Fruit fly (Drosophila melanogaster) whole organism, embryonic: ENCODE measurements around the gene CG2533.

Source experiments
- Adf1 ChIP-seq: fragments of 200-800 bp; sonication (Bioruptor generic); IDR thresholded peaks from 2 replicates; pipeline ENCODE4 v1.3.6; 2022; ENCODE audit warnings: missing biosample characterization, missing genetic modification characterization
- B-H1 ChIP-seq: fragments of 200-800 bp; sonication (Bioruptor generic); IDR thresholded peaks from 3 replicates; pipeline ENCODE4 v1.3.6; 2022; ENCODE audit warnings: missing biosample characterization, missing genetic modification characterization
- C15 ChIP-seq: fragments of 200-800 bp; sonication (Bioruptor generic); IDR thresholded peaks from 3 replicates; pipeline ENCODE4 v1.3.6; 2022; ENCODE audit warnings: missing biosample characterization, missing genetic modification characterization
- CG10565 ChIP-seq: fragments of 200-800 bp; sonication (Bioruptor generic); optimal IDR thresholded peaks from 3 replicates; lab custom pipeline; 2016; ENCODE audit warnings: missing biosample characterization, mild to moderate bottlenecking, missing genetic modification characterization
- CG12299 ChIP-seq: fragments of 200-800 bp; sonication (Bioruptor generic); optimal IDR thresholded peaks from 2 replicates; lab custom pipeline; 2018; ENCODE audit warnings: missing biosample characterization, mild to moderate bottlenecking, missing genetic modification characterization
- CG17385 ChIP-seq: fragments of 200-800 bp; sonication (Bioruptor generic); optimal IDR thresholded peaks from 3 replicates; lab custom pipeline; 2018; ENCODE audit warnings: missing biosample characterization, mild to moderate bottlenecking, missing genetic modification characterization
- CG1832 ChIP-seq: fragments of 200-800 bp; sonication (Bioruptor generic); optimal IDR thresholded peaks from 2 replicates; lab custom pipeline; 2017; ENCODE audit warnings: missing biosample characterization, mild to moderate bottlenecking, missing genetic modification characterization, inconsistent platforms
- CG18599 ChIP-seq: fragments of 200-800 bp; sonication (Bioruptor generic); optimal IDR thresholded peaks from 3 replicates; lab custom pipeline; 2017; ENCODE audit warnings: missing biosample characterization, missing genetic modification characterization, mild to moderate bottlenecking, moderate library complexity, missing genetic modification reagents
- CG2120 ChIP-seq: fragments of 200-800 bp; sonication (Bioruptor generic); optimal IDR thresholded peaks from 3 replicates; lab custom pipeline; 2016; ENCODE audit warnings: missing biosample characterization, missing genetic modification characterization
- CG2678 ChIP-seq: fragments of 200-800 bp; sonication (Bioruptor generic); optimal IDR thresholded peaks from 3 replicates; lab custom pipeline; 2019; ENCODE audit warnings: missing biosample characterization, mild to moderate bottlenecking, missing genetic modification characterization, moderate library complexity
- CG3281 ChIP-seq: fragments of 200-800 bp; sonication (Bioruptor generic); optimal IDR thresholded peaks from 3 replicates; lab custom pipeline; 2017; ENCODE audit warnings: missing biosample characterization, mild to moderate bottlenecking, missing genetic modification characterization
- CG4328 ChIP-seq: fragments of 200-800 bp; sonication (Bioruptor generic); optimal IDR thresholded peaks from 3 replicates; lab custom pipeline; 2017; ENCODE audit warnings: missing biosample characterization, missing genetic modification reagents, missing genetic modification characterization
- CG4404 ChIP-seq: fragments of 200-800 bp; sonication (Bioruptor generic); IDR thresholded peaks from 2 replicates; pipeline ENCODE4 v1.3.6; 2022; ENCODE audit warnings: missing biosample characterization, missing genetic modification characterization
- CG4854 ChIP-seq: fragments of 200-800 bp; sonication (Bioruptor generic); optimal IDR thresholded peaks from 2 replicates; lab custom pipeline; 2016; ENCODE audit warnings: missing biosample characterization, missing genetic modification characterization, inconsistent platforms
- Camta ChIP-seq: fragments of 200-800 bp; sonication (Bioruptor generic); optimal IDR thresholded peaks from 2 replicates; lab custom pipeline; 2016; ENCODE audit warnings: missing biosample characterization, missing genetic modification characterization
- CrebB ChIP-seq: fragments of 200-800 bp; sonication (Bioruptor generic); optimal IDR thresholded peaks from 3 replicates; lab custom pipeline; 2018; ENCODE audit warnings: missing biosample characterization, mild to moderate bottlenecking, missing genetic modification characterization
- D19A ChIP-seq: fragments of 200-800 bp; optimal IDR thresholded peaks from 3 replicates; lab custom pipeline; 2019; ENCODE audit warnings: missing biosample characterization, mild to moderate bottlenecking, missing genetic modification characterization, moderate library complexity
- Deaf1 ChIP-seq: fragments of 200-800 bp; optimal IDR thresholded peaks from 3 replicates; lab custom pipeline; 2019; ENCODE audit warnings: missing biosample characterization, mild to moderate bottlenecking, missing genetic modification characterization, moderate library complexity
- Dp ChIP-seq: fragments of 200-800 bp; sonication (Bioruptor generic); optimal IDR thresholded peaks from 2 replicates; lab custom pipeline; 2018; ENCODE audit warnings: missing biosample characterization, mild to moderate bottlenecking, missing genetic modification characterization, moderate library complexity
- Fer2 ChIP-seq: fragments of 200-800 bp; sonication (Bioruptor generic); optimal IDR thresholded peaks from 2 replicates; lab custom pipeline; 2018; ENCODE audit warnings: missing biosample characterization, mild to moderate bottlenecking, missing genetic modification characterization, moderate library complexity
- GATAe ChIP-seq: fragments of 200-800 bp; sonication (Bioruptor generic); conservative IDR thresholded peaks from 2 replicates; pipeline ENCODE4 v1.3.6; 2022; ENCODE audit warnings: missing biosample characterization, missing genetic modification characterization
- Hand ChIP-seq: fragments of 200-800 bp; sonication (Bioruptor generic); optimal IDR thresholded peaks from 2 replicates; lab custom pipeline; 2017; ENCODE audit warnings: mild to moderate bottlenecking, missing biosample characterization, missing genetic modification reagents, missing genetic modification characterization
- HmgZ ChIP-seq: fragments of 200-800 bp; sonication (Bioruptor generic); optimal IDR thresholded peaks from 2 replicates; lab custom pipeline; 2018; ENCODE audit warnings: missing biosample characterization, mild to moderate bottlenecking, missing genetic modification characterization
- Hmr ChIP-seq: fragments of 200-800 bp; sonication (Bioruptor generic); optimal IDR thresholded peaks from 3 replicates; lab custom pipeline; 2017; ENCODE audit warnings: mild to moderate bottlenecking, missing biosample characterization, missing genetic modification reagents, missing genetic modification characterization
- Lhr ChIP-seq: fragments of 200-800 bp; sonication (Bioruptor generic); optimal IDR thresholded peaks from 3 replicates; lab custom pipeline; 2017; ENCODE audit warnings: mild to moderate bottlenecking, missing biosample characterization, missing genetic modification reagents, missing genetic modification characterization
- Myb ChIP-seq: fragments of 200-800 bp; sonication (Bioruptor generic); optimal IDR thresholded peaks from 2 replicates; lab custom pipeline; 2016; ENCODE audit warnings: missing biosample characterization, missing genetic modification characterization
- Nf-YC ChIP-seq: fragments of 200-800 bp; optimal IDR thresholded peaks from 3 replicates; lab custom pipeline; 2019; ENCODE audit warnings: missing biosample characterization, mild to moderate bottlenecking, missing genetic modification characterization, moderate library complexity
- NfI ChIP-seq: fragments of 200-800 bp; sonication (Bioruptor generic); optimal IDR thresholded peaks from 3 replicates; lab custom pipeline; 2018; ENCODE audit warnings: missing biosample characterization, mild to moderate bottlenecking, missing genetic modification characterization, moderate library complexity
- PHDP ChIP-seq: fragments of 200-800 bp; sonication (Bioruptor generic); optimal IDR thresholded peaks from 3 replicates; lab custom pipeline; 2018; ENCODE audit warnings: missing biosample characterization, mild to moderate bottlenecking, missing genetic modification characterization, moderate library complexity
- Scr ChIP-seq: fragments of 200-800 bp; sonication (Bioruptor generic); IDR thresholded peaks from 2 replicates; pipeline ENCODE4 v1.3.6; 2022; ENCODE audit warnings: missing biosample characterization, missing genetic modification characterization; ENCODE audit not compliant: partially characterized antibody
- Sox102F ChIP-seq: fragments of 200-800 bp; sonication (Bioruptor generic); optimal IDR thresholded peaks from 2 replicates; lab custom pipeline; 2018; ENCODE audit warnings: missing biosample characterization, mild to moderate bottlenecking, missing genetic modification characterization, moderate library complexity
- Sry-β ChIP-seq: fragments of 200-800 bp; sonication (Bioruptor generic); optimal IDR thresholded peaks from 2 replicates; lab custom pipeline; 2018; ENCODE audit warnings: missing biosample characterization, mild to moderate bottlenecking, missing genetic modification characterization, moderate library complexity
- Stat92E ChIP-seq, 3 experiments: fragments of >200 bp in 2 of 3; fragments of 200-800 bp in 1 of 3; sonication (Bioruptor generic) in 1 of 3; optimal IDR thresholded peaks; 2 replicates each; lab custom pipeline; 2017 to 2019; ENCODE audit warnings: missing biosample characterization in 3 of 3, missing genetic modification characterization in 3 of 3, mild to moderate bottlenecking in 1 of 3, moderate library complexity in 1 of 3
- ab ChIP-seq: fragments of 200-800 bp; sonication (Bioruptor generic); optimal IDR thresholded peaks from 2 replicates; lab custom pipeline; 2016; ENCODE audit warnings: missing biosample characterization, missing genetic modification characterization
- cg ChIP-seq: fragments of 200-800 bp; sonication (Bioruptor generic); optimal IDR thresholded peaks from 3 replicates; lab custom pipeline; 2019; ENCODE audit warnings: missing biosample characterization, mild to moderate bottlenecking, missing genetic modification characterization, moderate library complexity
- cwo ChIP-seq: fragments of 200-800 bp; sonication (Bioruptor generic); optimal IDR thresholded peaks from 3 replicates; lab custom pipeline; 2017; ENCODE audit warnings: missing biosample characterization, missing genetic modification characterization, mild to moderate bottlenecking, moderate library complexity, missing genetic modification reagents
- ewg ChIP-seq: fragments of 200-800 bp; sonication (Bioruptor generic); optimal IDR thresholded peaks from 3 replicates; lab custom pipeline; 2017; ENCODE audit warnings: mild to moderate bottlenecking, missing biosample characterization, missing genetic modification reagents, missing genetic modification characterization
- her ChIP-seq: fragments of 200-800 bp; sonication (Bioruptor generic); optimal IDR thresholded peaks from 2 replicates; lab custom pipeline; 2016; ENCODE audit warnings: missing biosample characterization, missing genetic modification characterization
- inv ChIP-seq: fragments of 200-800 bp; sonication (Bioruptor generic); IDR thresholded peaks from 2 replicates; pipeline ENCODE4 v1.3.6; 2022; ENCODE audit warnings: missing biosample characterization, missing genetic modification characterization; ENCODE audit not compliant: partially characterized antibody
- klu ChIP-seq: fragments of 200-800 bp; sonication (Bioruptor generic); IDR thresholded peaks from 2 replicates; pipeline ENCODE4 v1.3.6; 2022; ENCODE audit warnings: missing biosample characterization, missing genetic modification characterization
- mld ChIP-seq: fragments of 200-800 bp; sonication (Bioruptor generic); IDR thresholded peaks from 3 replicates; pipeline ENCODE4 v1.3.6; 2022; ENCODE audit warnings: missing biosample characterization, missing genetic modification characterization; ENCODE audit not compliant: partially characterized antibody
- pb ChIP-seq: fragments of 200-800 bp; sonication (Bioruptor generic); optimal IDR thresholded peaks from 3 replicates; lab custom pipeline; 2016; ENCODE audit warnings: missing biosample characterization, missing genetic modification characterization
- ranshi ChIP-seq: fragments of 200-800 bp; sonication (Bioruptor generic); IDR thresholded peaks from 2 replicates; pipeline ENCODE4 v1.3.6; 2022; ENCODE audit warnings: missing biosample characterization, missing genetic modification characterization
- repo ChIP-seq: fragments of 200-800 bp; sonication (Bioruptor generic); optimal IDR thresholded peaks from 2 replicates; lab custom pipeline; 2016; ENCODE audit warnings: missing biosample characterization, missing genetic modification characterization
- sim ChIP-seq: fragments of 200-800 bp; sonication (Bioruptor generic); IDR thresholded peaks from 2 replicates; pipeline ENCODE4 v1.3.6; 2022; ENCODE audit warnings: missing biosample characterization, missing genetic modification characterization
- sob ChIP-seq: fragments of 200-800 bp; sonication (Bioruptor generic); IDR thresholded peaks from 2 replicates; pipeline ENCODE4 v1.3.6; 2022; ENCODE audit warnings: missing biosample characterization, missing genetic modification characterization
- tgo ChIP-seq: fragments of 200-800 bp; sonication (Bioruptor generic); IDR thresholded peaks from 3 replicates; pipeline ENCODE4 v1.3.6; 2022; ENCODE audit warnings: missing biosample characterization, missing genetic modification characterization
- tna ChIP-seq: fragments of 200-800 bp; sonication (Bioruptor generic); IDR thresholded peaks from 2 replicates; pipeline ENCODE4 v1.3.6; 2022; ENCODE audit warnings: missing biosample characterization, missing genetic modification characterization; ENCODE audit not compliant: partially characterized antibody

Gene CG2533

dm6 chrX:11621866-11622648, 18.1 kb upstream of the CG2533 start, which contains the start of gene Ptp10D:
Ptp10D (plus strand) TSS chrX:11622015.
- TF ChIP-seq CG2678 (tag; lab: Kevin White, UChicago), result peak; percentile 2
- peak; percentile 23; the same call in 1 of the 2 replicates for TF ChIP-seq ranshi (GFP tag; lab: Robert Waterston, UW)
- TF ChIP-seq CG12299 (tag; lab: Kevin White, UChicago), result peak; percentile 25
- TF ChIP-seq HmgZ (tag; lab: Kevin White, UChicago), result peak; percentile 40
- peak; percentile 87 for TF ChIP-seq Scr
- peak; percentile 86 for TF ChIP-seq cg (GFP tag; lab: Kevin White, UChicago)
- TF ChIP-seq C15 (GFP tag; lab: Robert Waterston, UW), result no peak
- no peak for TF ChIP-seq GATAe
- TF ChIP-seq pb, result no peak
- peak; percentile 85 for TF ChIP-seq tna
- peak in 1 of 3 experiments; percentile 16 for TF ChIP-seq Stat92E (GFP tag; optimal IDR thresholded peaks at IDR 0.05; lab: Kevin White, UChicago)
- peak; percentile 37 for TF ChIP-seq Nf-YC (tag; lab: Kevin White, UChicago)
- TF ChIP-seq ewg (GFP tag; lab: Kevin White, UChicago), result peak; percentile 30
- TF ChIP-seq Adf1 (GFP tag; lab: Robert Waterston, UW), result 0 out of 2 replicates have a peak, but pooled peaks have one; percentile 29
- TF ChIP-seq Hand (GFP tag; lab: Kevin White, UChicago), result peak; percentile 42
- TF ChIP-seq Deaf1 (tag; lab: Kevin White, UChicago), result peak; percentile 22
- no peak for TF ChIP-seq ab (GFP tag; lab: Kevin White, UChicago)
- TF ChIP-seq D19A, result no peak
- no peak for TF ChIP-seq Fer2 (tag; lab: Kevin White, UChicago)
- no peak for TF ChIP-seq CG4854 (GFP tag; lab: Kevin White, UChicago)
- TF ChIP-seq CG17385, result no peak
- TF ChIP-seq inv (GFP tag; lab: Robert Waterston, UW), result peak; percentile 88
- no peak for TF ChIP-seq klu (GFP tag; lab: Robert Waterston, UW)
- peak; percentile 74 for TF ChIP-seq Dp
- no peak for TF ChIP-seq CG4404 (GFP tag; lab: Robert Waterston, UW)
- no peak for TF ChIP-seq CG3281 (GFP tag; lab: Kevin White, UChicago)
- no peak for TF ChIP-seq tgo
- TF ChIP-seq Lhr, result no peak
- TF ChIP-seq repo (GFP tag; lab: Kevin White, UChicago), result no peak
- no peak; the same call in 2 of the 3 replicates for TF ChIP-seq B-H1 (GFP tag; lab: Robert Waterston, UW)
- peak; percentile 35 for TF ChIP-seq CrebB (tag; lab: Kevin White, UChicago)
- no peak for TF ChIP-seq CG2120 (GFP tag; lab: Kevin White, UChicago)
- no peak for TF ChIP-seq CG10565
- peak; percentile 89 for TF ChIP-seq mld (GFP tag; lab: Robert Waterston, UW)
- peak; percentile 81 for TF ChIP-seq cwo (GFP tag; lab: Kevin White, UChicago)
- TF ChIP-seq her (GFP tag; lab: Kevin White, UChicago), result peak; percentile 45
- peak; percentile 47 for TF ChIP-seq Hmr (GFP tag; lab: Kevin White, UChicago)
- TF ChIP-seq Myb, result peak; percentile 92
- TF ChIP-seq CG1832 (GFP tag; lab: Kevin White, UChicago), result no peak
- no peak for TF ChIP-seq CG4328
- TF ChIP-seq CG18599 (GFP tag; lab: Kevin White, UChicago), result peak; percentile 41
- TF ChIP-seq sim (GFP tag; lab: Robert Waterston, UW), result 0 out of 2 replicates have a peak, but pooled peaks have one; percentile 47
- TF ChIP-seq Sox102F (GFP tag; lab: Kevin White, UChicago), result no peak
- TF ChIP-seq Sry-β (GFP tag; lab: Kevin White, UChicago), result no peak
- TF ChIP-seq Camta, result no peak
- TF ChIP-seq NfI (GFP tag; lab: Kevin White, UChicago), result peak; percentile 6
- TF ChIP-seq PHDP (tag; lab: Kevin White, UChicago), result peak; percentile 11
- peak; percentile 46; the same call in 1 of the 2 replicates for TF ChIP-seq sob (GFP tag; lab: Robert Waterston, UW)
